Worm (Caenorhabditis elegans): ENCODE measurements around the gene Y41C4A.9.

DNA sequence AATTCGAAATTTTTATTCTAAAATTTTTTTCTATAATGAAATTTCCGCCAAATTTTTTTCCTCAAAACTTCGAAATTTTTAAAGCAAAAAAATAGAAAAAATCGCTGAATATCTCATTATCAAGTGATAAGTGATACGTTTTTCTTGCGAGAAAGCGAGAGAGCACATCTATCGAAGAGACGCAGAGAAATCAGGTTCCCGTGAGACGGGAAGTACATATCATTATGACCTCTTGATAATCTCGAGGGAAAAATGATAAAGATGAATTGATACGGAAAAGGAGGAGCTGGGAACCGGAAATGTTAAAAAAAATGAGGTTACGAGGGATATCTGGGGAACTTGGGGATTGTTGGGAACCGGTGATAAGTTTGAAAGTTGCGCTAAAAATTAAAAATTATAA is 8.6 kb upstream of the Y41C4A.9 start:
- TF ChIP-seq pqm-1 (tag; optimal IDR thresholded peaks at IDR 0.05) (no peak), ama-1 (optimal IDR thresholded peaks at IDR 0.05) (no peak), hlh-13 (GFP tag; optimal IDR thresholded peaks at IDR 0.05) (no peak), syd-9 (tag; optimal IDR thresholded peaks at IDR 0.05) (no peak)

Data from whole organism, late embryonic.